Worm (Caenorhabditis elegans): ENCODE measurements around the gene B0361.3.

Gene B0361.3

ce11 chrIII:7278491-7278890 is 2.8 kb upstream of the B0361.3 start (continued):
- TF ChIP-seq dox-1 (GFP tag; IDR thresholded peaks at IDR 0.05) (peak; percentile 56), lin-35 (GFP tag; optimal IDR thresholded peaks at IDR 0.05) (peak in 1 of 3 experiments; percentile 67), ceh-58 (GFP tag; IDR thresholded peaks at IDR 0.05) (no peak), B0019.2 (GFP tag; conservative IDR thresholded peaks at IDR 0.05) (no peak), nhr-90 (tag; optimal IDR thresholded peaks at IDR 0.05) (peak; percentile 49), tlf-1 (GFP tag; optimal IDR thresholded peaks at IDR 0.05) (peak; percentile 51), rpc-1 (optimal IDR thresholded peaks at IDR 0.05) (peak; percentile 70), rpc-1 (tag; optimal IDR thresholded peaks at IDR 0.05) (peak; percentile 64), nhr-27 (tag; optimal IDR thresholded peaks at IDR 0.05) (peak; percentile 30), hmg-20 (GFP tag; IDR thresholded peaks at IDR 0.05) (0 out of 2 replicates have a peak, but pooled peaks have one; percentile 32), K12H6.12 (tag; optimal IDR thresholded peaks at IDR 0.05) (peak; percentile 41), T07F8.4 (tag; optimal IDR thresholded peaks at IDR 0.05) (peak; percentile 25), madf-3 (GFP tag; IDR thresholded peaks at IDR 0.05) (no peak), ama-1 (optimal IDR thresholded peaks at IDR 0.05) (no peak), ama-1 (GFP tag; optimal IDR thresholded peaks at IDR 0.05) (no peak), F22D6.2 (tag; optimal IDR thresholded peaks at IDR 0.05) (peak; percentile 41), F10E7.11 (tag; optimal IDR thresholded peaks at IDR 0.05) (no peak), lin-26 (GFP tag; IDR thresholded peaks at IDR 0.05) (peak; percentile 70; the same call in 1 of the 2 replicates), hlh-12 (tag; optimal IDR thresholded peaks at IDR 0.05) (no peak), akir-1 (GFP tag; optimal IDR thresholded peaks at IDR 0.05) (peak; percentile 37), C06A6.2 (GFP tag; conservative IDR thresholded peaks at IDR 0.05) (peak; percentile 79), athp-1 (tag; optimal IDR thresholded peaks at IDR 0.05) (peak; percentile 5), gei-17 (GFP tag; optimal IDR thresholded peaks at IDR 0.05) (peak; percentile 83), K11D2.4 (GFP tag; IDR thresholded peaks at IDR 0.05) (no peak; the same call in 1 of the 2 replicates), hmg-1.2 (GFP tag; IDR thresholded peaks at IDR 0.05) (peak; percentile 70), lag-1 (GFP tag; IDR thresholded peaks at IDR 0.05) (no peak), Y79H2A.3 (GFP tag; conservative IDR thresholded peaks at IDR 0.05) (no peak), lsl-1 (GFP tag; optimal IDR thresholded peaks at IDR 0.05) (no peak), repo-1 (tag; optimal IDR thresholded peaks at IDR 0.05) (peak; percentile 95), ceh-27 (GFP tag; optimal IDR thresholded peaks at IDR 0.05) (peak; percentile 72), ccch-3 (GFP tag; optimal IDR thresholded peaks at IDR 0.05) (no peak), nfyb-1 (GFP tag; IDR thresholded peaks at IDR 0.05) (peak; percentile 94), snpc-1.1 (tag; optimal IDR thresholded peaks at IDR 0.05; ENCODE audit: insufficient read depth) (peak; percentile 73), pbrm-1 (GFP tag; IDR thresholded peaks at IDR 0.05) (peak; percentile 58; the same call in 1 of the 2 replicates), hrde-1 (tag; optimal IDR thresholded peaks at IDR 0.05; ENCODE audit: borderline replicate concordance) (no peak), ceh-79 (tag; optimal IDR thresholded peaks at IDR 0.05) (peak; percentile 67), B0261.1 (tag; optimal IDR thresholded peaks at IDR 0.05) (peak; percentile 81), ekl-4 (GFP tag; IDR thresholded peaks at IDR 0.05) (no peak), let-526 (GFP tag; IDR thresholded peaks at IDR 0.05) (no peak), cebp-1 (GFP tag; IDR thresholded peaks at IDR 0.05) (peak; percentile 92), cebp-1 (tag; optimal IDR thresholded peaks at IDR 0.05) (peak; percentile 98), egl-18 (GFP tag; IDR thresholded peaks at IDR 0.05) (no peak), die-1 (tag; optimal IDR thresholded peaks at IDR 0.05) (peak; percentile 16), attf-6 (GFP tag; IDR thresholded peaks at IDR 0.05) (no peak), Y53G8AR.9 (GFP tag; conservative IDR thresholded peaks at IDR 0.05) (peak; percentile 79), F57A8.1 (GFP tag; optimal IDR thresholded peaks at IDR 0.05) (no peak), Y67H2A.10 (GFP tag; conservative IDR thresholded peaks at IDR 0.05) (no peak), F37B4.10 (GFP tag; IDR thresholded peaks at IDR 0.05) (no peak), madf-8 (GFP tag; conservative IDR thresholded peaks at IDR 0.05) (no peak), bed-1 (GFP tag; IDR thresholded peaks at IDR 0.05) (no peak)

Data from whole organism, young adult.